Fruit fly (Drosophila melanogaster): ENCODE results near the gene CG16888.

CG16888 gene

DNA sequence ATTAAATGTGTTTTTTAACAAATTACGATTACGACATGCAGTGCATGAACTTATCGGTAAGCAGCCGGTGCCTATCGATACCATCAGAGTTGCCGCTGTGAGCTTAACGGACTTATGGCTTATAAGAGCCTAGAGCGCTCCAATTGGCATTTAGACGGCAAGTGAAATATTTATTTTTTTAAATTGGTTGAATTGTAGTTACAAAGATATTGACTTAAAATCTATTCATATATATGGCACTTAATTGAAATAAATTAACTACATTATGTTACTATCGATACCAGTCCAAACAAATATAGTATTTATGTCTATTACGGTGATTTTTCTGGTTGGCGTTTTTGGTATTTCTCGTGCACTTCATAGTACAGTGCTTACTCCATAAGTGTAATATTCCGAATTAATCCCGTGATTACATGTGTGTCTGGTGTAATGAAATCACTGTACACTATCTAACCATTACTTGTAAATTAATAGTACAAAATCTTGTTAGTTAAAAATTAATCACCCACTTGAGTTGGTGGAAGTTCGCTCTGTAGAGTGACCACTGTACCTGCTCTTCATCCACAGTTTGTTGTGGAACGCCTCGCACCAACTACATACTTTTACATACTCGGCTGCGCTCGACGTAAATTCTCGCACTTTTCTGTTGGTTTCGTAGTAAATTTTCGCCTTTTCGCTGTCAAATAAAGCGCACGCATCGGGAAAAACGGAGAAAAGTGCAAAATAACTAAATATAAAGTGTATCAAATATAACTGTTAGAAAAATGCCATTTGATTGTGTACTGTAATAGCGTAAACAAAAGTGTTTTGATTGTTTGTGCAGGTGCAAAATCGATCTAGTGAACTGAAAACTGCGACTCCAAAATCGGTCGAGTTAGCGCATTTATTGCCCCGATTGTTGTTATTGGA lies 22.2 kb upstream of the CG16888 start, which contains the start of the genes mRpS23 and CenG1A (continued):
- TF ChIP-seq Poxn (GFP tag; IDR thresholded peaks at IDR 0.05) (peak; percentile 99), yki (optimal IDR thresholded peaks at IDR 0.05) (peak; percentile 10), row (GFP tag; IDR thresholded peaks at IDR 0.05) (peak; percentile 100), tap (tag; optimal IDR thresholded peaks at IDR 0.05) (peak; percentile 100), maf-S (GFP tag; optimal IDR thresholded peaks at IDR 0.05) (peak; percentile 100), bab2 (GFP tag; optimal IDR thresholded peaks at IDR 0.05) (peak; percentile 100), CG2889 (GFP tag; IDR thresholded peaks at IDR 0.05) (peak; percentile 100), CG7357 (GFP tag; IDR thresholded peaks at IDR 0.05) (peak; percentile 99), lilli (GFP tag; optimal IDR thresholded peaks at IDR 0.05) (peak; percentile 100), CG9932 (GFP tag; IDR thresholded peaks at IDR 0.05) (peak; percentile 100), CG18011 (GFP tag; optimal IDR thresholded peaks at IDR 0.05) (peak; percentile 94), CG4730 (GFP tag; IDR thresholded peaks at IDR 0.05) (peak; percentile 100), CG9817 (tag; optimal IDR thresholded peaks at IDR 0.05) (peak; percentile 100), CG6689 (GFP tag; IDR thresholded peaks at IDR 0.05) (peak; percentile 100), CG15073 (GFP tag; optimal IDR thresholded peaks at IDR 0.05) (peak; percentile 94), CG15011 (GFP tag; optimal IDR thresholded peaks at IDR 0.05) (peak; percentile 99), CG13424 (tag; optimal IDR thresholded peaks at IDR 0.05) (peak; percentile 100), CG3163 (GFP tag; optimal IDR thresholded peaks at IDR 0.05) (peak; percentile 96), eyg (GFP tag; optimal IDR thresholded peaks at IDR 0.05) (peak; percentile 99), CG4328 (GFP tag; optimal IDR thresholded peaks at IDR 0.05) (peak; percentile 99), CG14860 (GFP tag; IDR thresholded peaks at IDR 0.05; ENCODE audit: partially characterized antibody) (peak; percentile 86), repo (GFP tag; optimal IDR thresholded peaks at IDR 0.05) (peak; percentile 99), mld (GFP tag; IDR thresholded peaks at IDR 0.05; ENCODE audit: partially characterized antibody) (peak; percentile 70; the same call in 2 of the 3 replicates), vfl (GFP tag; optimal IDR thresholded peaks at IDR 0.05) (peak; percentile 100), CG7556 (GFP tag; optimal IDR thresholded peaks at IDR 0.05) (peak; percentile 99), az2 (GFP tag; optimal IDR thresholded peaks at IDR 0.05) (peak; percentile 100), Atf-2 (GFP tag; optimal IDR thresholded peaks at IDR 0.05) (peak; percentile 100), CG14965 (GFP tag; optimal IDR thresholded peaks at IDR 0.05; ENCODE audit: borderline replicate concordance) (peak; percentile 93), CG17568 (GFP tag; optimal IDR thresholded peaks at IDR 0.05) (peak; percentile 100), YL-1 (GFP tag; optimal IDR thresholded peaks at IDR 0.05) (peak; percentile 99), CG9876 (GFP tag; optimal IDR thresholded peaks at IDR 0.05) (peak; percentile 99), CG32767 (GFP tag; IDR thresholded peaks at IDR 0.05) (peak; percentile 100), ems (GFP tag; optimal IDR thresholded peaks at IDR 0.05) (peak; percentile 100), CG34376 (GFP tag; optimal IDR thresholded peaks at IDR 0.05) (peak; percentile 99), gsb-n (tag; optimal IDR thresholded peaks at IDR 0.05) (peak; percentile 100), CG42726 (GFP tag; IDR thresholded peaks at IDR 0.05; ENCODE audit: partially characterized antibody) (peak; percentile 64), ssp (GFP tag; IDR thresholded peaks at IDR 0.05) (peak; percentile 97), CG13624 (GFP tag; optimal IDR thresholded peaks at IDR 0.05) (peak; percentile 100), CG18262 (tag; optimal IDR thresholded peaks at IDR 0.05) (peak; percentile 100), fd102C (GFP tag; optimal IDR thresholded peaks at IDR 0.05) (peak; percentile 98), dysf (GFP tag; IDR thresholded peaks at IDR 0.05) (peak; percentile 100), CG15269 (tag; optimal IDR thresholded peaks at IDR 0.05) (peak; percentile 100), al (GFP tag; IDR thresholded peaks at IDR 0.05) (peak; percentile 100), CG17829 (tag; optimal IDR thresholded peaks at IDR 0.05) (peak; percentile 100), Side (GFP tag; optimal IDR thresholded peaks at IDR 0.05) (peak; percentile 100), ATbp (GFP tag; optimal IDR thresholded peaks at IDR 0.05) (peak; percentile 100), odd (GFP tag; optimal IDR thresholded peaks at IDR 0.05) (peak; percentile 100), Ptx1 (GFP tag; IDR thresholded peaks at IDR 0.05) (peak; percentile 100), CG13296 (GFP tag; optimal IDR thresholded peaks at IDR 0.05) (peak; percentile 100)

Data from whole organism, embryonic.